Fruit fly (Drosophila melanogaster) S2 (cell line): ENCODE results near the gene Nak.

Experiments
- CG8478 ChIP-seq: fragments of >200 bp; optimal IDR thresholded peaks from 2 replicates; lab custom pipeline; 2018
- CTCF ChIP-seq, 2 experiments: fragments of >200 bp; optimal IDR thresholded peaks; 2 replicates each; lab custom pipeline; 2018

- TF ChIP-seq CTCF (optimal IDR thresholded peaks at IDR 0.05; lab: Kevin White, UChicago) (no peak), CG8478 (no peak)
Observed at dm6 chr2L:18943309-18943708, 25.2 kb downstream of the Nak start.
